Worm (Caenorhabditis elegans) whole organism, young adult: ENCODE measurements around the gene pygl-1.

ENCODE experiments used
- B0019.2 ChIP-seq: fragments of 200-800 bp; sonication (Bioruptor generic); conservative IDR thresholded peaks from 2 replicates; pipeline ENCODE4 v1.3.6; 2022; ENCODE audit warnings: missing genetic modification reagents, missing genetic modification characterization, missing compliant biosample characterization
- B0261.1 ChIP-seq: sonication (generic microtip); optimal IDR thresholded peaks from 2 replicates; lab custom pipeline; 2016; ENCODE audit warnings: mild to moderate bottlenecking, missing genetic modification characterization, moderate library complexity, missing compliant biosample characterization
- B0336.3 ChIP-seq: fragments of 200-800 bp; sonication (Bioruptor generic); IDR thresholded peaks from 2 replicates; pipeline ENCODE4 v1.3.6; 2022; ENCODE audit warnings: missing genetic modification characterization, missing compliant biosample characterization
- C06A6.2 ChIP-seq: fragments of 200-800 bp; sonication (Bioruptor generic); conservative IDR thresholded peaks from 2 replicates; pipeline ENCODE4 v1.3.6; 2022; ENCODE audit warnings: missing genetic modification characterization, missing compliant biosample characterization
- C17E4.6 ChIP-seq: fragments of 200-800 bp; sonication (Bioruptor generic); IDR thresholded peaks from 2 replicates; pipeline ENCODE4 v1.3.6; 2022; ENCODE audit warnings: missing genetic modification reagents, missing genetic modification characterization, missing compliant biosample characterization
- F37B4.10 ChIP-seq: fragments of 200-800 bp; sonication (Bioruptor generic); IDR thresholded peaks from 2 replicates; pipeline ENCODE4 v1.3.6; 2022; ENCODE audit warnings: missing genetic modification characterization, missing compliant biosample characterization
- F49E8.2 ChIP-seq: sonication (generic microtip); optimal IDR thresholded peaks from 3 replicates; lab custom pipeline; 2017; ENCODE audit warnings: missing genetic modification characterization, mild to moderate bottlenecking, missing compliant biosample characterization, antibody characterized with exemption, moderate library complexity; ENCODE audit not compliant: insufficient read depth
- K11D2.4 ChIP-seq: fragments of 200-800 bp; sonication (Bioruptor generic); IDR thresholded peaks from 2 replicates; pipeline ENCODE4 v1.3.6; 2022; ENCODE audit warnings: missing genetic modification reagents, missing genetic modification characterization, missing compliant biosample characterization
- K12H6.12 ChIP-seq: fragments of 200-800 bp; sonication (Bioruptor generic); optimal IDR thresholded peaks from 2 replicates; lab custom pipeline; 2018; ENCODE audit warnings: mild to moderate bottlenecking, missing genetic modification characterization, missing compliant biosample characterization
- T26A5.8 ChIP-seq: sonication (generic microtip); optimal IDR thresholded peaks from 2 replicates; lab custom pipeline; 2016; ENCODE audit warnings: missing genetic modification characterization, missing compliant biosample characterization
- Y95B8A.8 ChIP-seq: fragments of 200-800 bp; sonication (Bioruptor generic); IDR thresholded peaks from 2 replicates; pipeline ENCODE4 v1.3.6; 2022; ENCODE audit warnings: missing genetic modification reagents, missing genetic modification characterization, missing compliant biosample characterization
- attf-3 ChIP-seq: fragments of 200-800 bp; sonication (Bioruptor generic); conservative IDR thresholded peaks from 2 replicates; pipeline ENCODE4 v1.3.6; 2022; ENCODE audit warnings: missing genetic modification reagents, missing genetic modification characterization, missing compliant biosample characterization
- attf-5 ChIP-seq: fragments of 200-800 bp; sonication (Bioruptor generic); optimal IDR thresholded peaks from 2 replicates; lab custom pipeline; 2018; ENCODE audit warnings: mild to moderate bottlenecking, missing genetic modification characterization, missing compliant biosample characterization
- bed-2 ChIP-seq: fragments of 200-800 bp; sonication (Bioruptor generic); IDR thresholded peaks from 2 replicates; pipeline ENCODE4 v1.3.6; 2022; ENCODE audit warnings: missing genetic modification reagents, missing genetic modification characterization, missing compliant biosample characterization
- ccch-3 ChIP-seq: fragments of 200-800 bp; sonication (Bioruptor generic); optimal IDR thresholded peaks from 2 replicates; lab custom pipeline; 2018; ENCODE audit warnings: mild to moderate bottlenecking, missing genetic modification characterization, missing compliant biosample characterization
- ceh-40 ChIP-seq: fragments of 200-800 bp; sonication (Bioruptor generic); IDR thresholded peaks from 2 replicates; pipeline ENCODE4 v1.3.6; 2022; ENCODE audit warnings: missing genetic modification characterization, missing compliant biosample characterization
- ceh-58 ChIP-seq: fragments of 200-800 bp; sonication (Bioruptor generic); IDR thresholded peaks from 2 replicates; pipeline ENCODE4 v1.3.6; 2022; ENCODE audit warnings: missing genetic modification characterization, missing compliant biosample characterization
- ceh-79 ChIP-seq: sonication (generic microtip); optimal IDR thresholded peaks from 2 replicates; lab custom pipeline; 2017; ENCODE audit warnings: mild to moderate bottlenecking, missing genetic modification characterization, missing compliant biosample characterization
- dox-1 ChIP-seq: fragments of 200-800 bp; sonication (Bioruptor generic); IDR thresholded peaks from 2 replicates; pipeline ENCODE4 v1.3.6; 2022; ENCODE audit warnings: missing genetic modification reagents, missing genetic modification characterization, missing compliant biosample characterization
- dpff-1 ChIP-seq: sonication (generic microtip); optimal IDR thresholded peaks from 2 replicates; lab custom pipeline; 2017; ENCODE audit warnings: mild to moderate bottlenecking, missing genetic modification characterization, missing compliant biosample characterization
- dpl-1 ChIP-seq: fragments of 150-350 bp; optimal IDR thresholded peaks from 2 replicates; lab custom pipeline; 2014; ENCODE audit warnings: missing biosample characterization, missing genetic modification reagents, missing genetic modification characterization
- egl-18 ChIP-seq: fragments of 200-800 bp; sonication (Bioruptor generic); IDR thresholded peaks from 2 replicates; pipeline ENCODE4 v1.3.6; 2022; ENCODE audit warnings: missing genetic modification reagents, missing genetic modification characterization, missing compliant biosample characterization
- egl-44 ChIP-seq: fragments of 200-800 bp; sonication (Bioruptor generic); IDR thresholded peaks from 2 replicates; pipeline ENCODE4 v1.3.6; 2022; ENCODE audit warnings: missing genetic modification reagents, missing genetic modification characterization, missing compliant biosample characterization
- egrh-3 ChIP-seq: fragments of 200-800 bp; sonication (Bioruptor generic); IDR thresholded peaks from 2 replicates; pipeline ENCODE4 v1.3.6; 2022; ENCODE audit warnings: missing genetic modification reagents, missing genetic modification characterization, missing compliant biosample characterization
- ekl-4 ChIP-seq: fragments of 200-800 bp; sonication (Bioruptor generic); IDR thresholded peaks from 2 replicates; pipeline ENCODE4 v1.3.6; 2022; ENCODE audit warnings: missing genetic modification reagents, missing genetic modification characterization, missing compliant biosample characterization
- fkh-3 ChIP-seq: sonication (generic microtip); optimal IDR thresholded peaks from 2 replicates; lab custom pipeline; 2016; ENCODE audit warnings: mild to moderate bottlenecking, missing genetic modification characterization, missing compliant biosample characterization
- him-1 ChIP-seq: sonication (generic microtip); optimal IDR thresholded peaks from 2 replicates; lab custom pipeline; 2016; ENCODE audit warnings: missing genotype, missing genetic modification reagents, missing genetic modification characterization, missing compliant biosample characterization
- hlh-12 ChIP-seq: sonication (generic microtip); optimal IDR thresholded peaks from 2 replicates; lab custom pipeline; 2016; ENCODE audit warnings: missing genetic modification characterization, missing compliant biosample characterization
- hrde-1 ChIP-seq: sonication (generic microtip); optimal IDR thresholded peaks from 2 replicates; lab custom pipeline; 2016; ENCODE audit warnings: missing genetic modification characterization, mild to moderate bottlenecking, missing compliant biosample characterization, moderate library complexity, missing genotype, missing genetic modification reagents, borderline replicate concordance
- hsf-1 ChIP-seq: fragments of 200-800 bp; sonication (Bioruptor generic); IDR thresholded peaks from 2 replicates; pipeline ENCODE4 v1.3.6; 2022; ENCODE audit warnings: missing genetic modification reagents, missing genetic modification characterization, missing compliant biosample characterization
- lag-1 ChIP-seq: fragments of 200-800 bp; sonication (Bioruptor generic); IDR thresholded peaks from 2 replicates; pipeline ENCODE4 v1.3.6; 2022; ENCODE audit warnings: missing genetic modification reagents, missing genetic modification characterization, missing compliant biosample characterization
- lin-54 ChIP-seq: fragments of 200-800 bp; sonication (Bioruptor generic); optimal IDR thresholded peaks from 2 replicates; lab custom pipeline; 2018; ENCODE audit warnings: mild to moderate bottlenecking, missing genetic modification characterization, missing compliant biosample characterization
- lir-1 ChIP-seq: fragments of 200-800 bp; sonication (Bioruptor generic); conservative IDR thresholded peaks from 2 replicates; pipeline ENCODE4 v1.3.6; 2022; ENCODE audit warnings: missing genetic modification reagents, missing genetic modification characterization, missing compliant biosample characterization
- lsl-1 ChIP-seq: fragments of 200-800 bp; sonication (Bioruptor generic); optimal IDR thresholded peaks from 2 replicates; lab custom pipeline; 2018; ENCODE audit warnings: mild to moderate bottlenecking, missing genetic modification characterization, moderate library complexity, missing compliant biosample characterization
- madf-10 ChIP-seq: sonication (generic microtip); optimal IDR thresholded peaks from 2 replicates; lab custom pipeline; 2016; ENCODE audit warnings: mild to moderate bottlenecking, missing genetic modification characterization, missing compliant biosample characterization
- mel-28 ChIP-seq: sonication (generic microtip); optimal IDR thresholded peaks from 2 replicates; lab custom pipeline; 2016; ENCODE audit warnings: borderline replicate concordance, mild to moderate bottlenecking, missing genetic modification characterization, missing compliant biosample characterization
- mes-4 ChIP-seq: sonication (generic microtip); optimal IDR thresholded peaks from 2 replicates; lab custom pipeline; 2016; ENCODE audit warnings: missing genotype, missing genetic modification characterization, missing compliant biosample characterization
- nhr-120 ChIP-seq: fragments of 200-800 bp; sonication (Bioruptor generic); IDR thresholded peaks from 2 replicates; pipeline ENCODE4 v1.3.6; 2022; ENCODE audit warnings: missing genetic modification characterization, missing compliant biosample characterization
- pbrm-1 ChIP-seq: fragments of 200-800 bp; sonication (Bioruptor generic); IDR thresholded peaks from 2 replicates; pipeline ENCODE4 v1.3.6; 2022; ENCODE audit warnings: missing genetic modification reagents, missing genetic modification characterization, missing compliant biosample characterization
- rcor-1 ChIP-seq: fragments of 200-800 bp; sonication (Bioruptor generic); IDR thresholded peaks from 2 replicates; pipeline ENCODE4 v1.3.6; 2022; ENCODE audit warnings: missing genetic modification reagents, missing genetic modification characterization, missing compliant biosample characterization
- rpc-1 ChIP-seq, 2 experiments: fragments of 150-350 bp in 1 of 2; sonication (generic microtip) in 1 of 2; optimal IDR thresholded peaks; 2 replicates each; lab custom pipeline; 2014 to 2018; ENCODE audit warnings: missing biosample characterization in 1 of 2, missing genetic modification characterization in 1 of 2, missing genetic modification reagents in 1 of 2, missing genotype in 1 of 2
- snpc-1.1 ChIP-seq: sonication (generic microtip); optimal IDR thresholded peaks from 2 replicates; lab custom pipeline; 2017; ENCODE audit warnings: missing genetic modification characterization, mild to moderate bottlenecking, missing compliant biosample characterization, antibody characterized with exemption, moderate library complexity, missing genotype, missing genetic modification reagents; ENCODE audit not compliant: insufficient read depth
- tbp1 ChIP-seq: fragments of 200-800 bp; sonication (Bioruptor generic); optimal IDR thresholded peaks from 2 replicates; lab custom pipeline; 2018; ENCODE audit warnings: mild to moderate bottlenecking, missing genetic modification characterization, missing compliant biosample characterization
- tlf-1 ChIP-seq: fragments of 200-800 bp; sonication (Bioruptor generic); optimal IDR thresholded peaks from 2 replicates; lab custom pipeline; 2018; ENCODE audit warnings: mild to moderate bottlenecking, missing genetic modification characterization, missing compliant biosample characterization
- unc-62 ChIP-seq: fragments of 150-350 bp; optimal IDR thresholded peaks from 2 replicates; lab custom pipeline; 2014; ENCODE audit warnings: missing biosample characterization, missing genetic modification reagents, missing genetic modification characterization
- zim-3 ChIP-seq: sonication (generic microtip); optimal IDR thresholded peaks from 2 replicates; lab custom pipeline; 2017; ENCODE audit warnings: mild to moderate bottlenecking, missing genetic modification characterization, moderate library complexity, missing compliant biosample characterization
- ztf-28 ChIP-seq: fragments of 200-800 bp; sonication (Bioruptor generic); IDR thresholded peaks from 2 replicates; pipeline ENCODE4 v1.3.6; 2022; ENCODE audit warnings: missing genetic modification reagents, missing genetic modification characterization, missing compliant biosample characterization
- ztf-3 ChIP-seq: fragments of 200-800 bp; sonication (Bioruptor generic); optimal IDR thresholded peaks from 2 replicates; lab custom pipeline; 2018; ENCODE audit warnings: mild to moderate bottlenecking, missing genetic modification characterization, missing compliant biosample characterization
- ztf-6 ChIP-seq: fragments of 200-800 bp; sonication (Bioruptor generic); IDR thresholded peaks from 2 replicates; pipeline ENCODE4 v1.3.6; 2022; ENCODE audit warnings: missing genetic modification reagents, missing genetic modification characterization, missing compliant biosample characterization

The pygl-1 gene

ce11 chrV:3578813-3579212 is at the start of gene pygl-1:
pygl-1 (plus strand) TSS chrV:3579023.
- no peak for TF ChIP-seq ceh-40
- peak; percentile 83 for TF ChIP-seq hsf-1
- TF ChIP-seq T26A5.8 (tag; lab: Kevin White, UChicago), result no peak
- no peak for TF ChIP-seq ccch-3
- TF ChIP-seq ztf-28 (GFP tag; lab: Robert Waterston, UW), result peak; percentile 69; the same call in 1 of the 2 replicates
- TF ChIP-seq B0019.2 (GFP tag; lab: Robert Waterston, UW), result peak; percentile 96
- no peak for TF ChIP-seq lag-1
- peak; percentile 99 for TF ChIP-seq lsl-1 (GFP tag; lab: Kevin White, UChicago)
- TF ChIP-seq mel-28 (tag; lab: Kevin White, UChicago), result no peak
- no peak for TF ChIP-seq madf-10 (tag; lab: Kevin White, UChicago)
- TF ChIP-seq hlh-12 (tag; lab: Kevin White, UChicago), result no peak
- peak; percentile 87 for TF ChIP-seq dox-1 (GFP tag; lab: Robert Waterston, UW)
- TF ChIP-seq egrh-3 (GFP tag; lab: Robert Waterston, UW), result peak; percentile 12; the same call in 1 of the 2 replicates
- TF ChIP-seq C06A6.2 (GFP tag; lab: Robert Waterston, UW), result no peak
- no peak for TF ChIP-seq K12H6.12 (tag; lab: Kevin White, UChicago)
- TF ChIP-seq C17E4.6 (GFP tag; lab: Robert Waterston, UW), result peak; percentile 85
- TF ChIP-seq fkh-3 (tag; lab: Kevin White, UChicago), result no peak
- TF ChIP-seq ztf-3 (GFP tag; lab: Kevin White, UChicago), result no peak
- TF ChIP-seq Y95B8A.8 (GFP tag; lab: Robert Waterston, UW), result peak; percentile 95
- TF ChIP-seq tbp1 (GFP tag; lab: Kevin White, UChicago), result peak; percentile 59
- peak; percentile 94 for TF ChIP-seq lin-54 (GFP tag; lab: Kevin White, UChicago)
- TF ChIP-seq zim-3 (tag; lab: Kevin White, UChicago), result no peak
- TF ChIP-seq pbrm-1, result peak; percentile 74; the same call in 1 of the 2 replicates
- no peak for TF ChIP-seq mes-4 (tag; lab: Kevin White, UChicago)
- no peak for TF ChIP-seq K11D2.4 (GFP tag; lab: Robert Waterston, UW)
- TF ChIP-seq bed-2 (GFP tag; lab: Robert Waterston, UW), result 0 out of 2 replicates have a peak, but pooled peaks have one; percentile 33
- peak; percentile 57 for TF ChIP-seq him-1 (tag; lab: Kevin White, UChicago)
- no peak for TF ChIP-seq ceh-79 (tag; lab: Kevin White, UChicago)
- TF ChIP-seq F37B4.10 (GFP tag; lab: Robert Waterston, UW), result no peak
- peak; percentile 90 for TF ChIP-seq rcor-1 (GFP tag; lab: Robert Waterston, UW)
- TF ChIP-seq nhr-120, result no peak
- no peak for TF ChIP-seq attf-5 (GFP tag; lab: Kevin White, UChicago)
- no peak for TF ChIP-seq dpff-1
- TF ChIP-seq egl-18 (GFP tag; lab: Robert Waterston, UW), result no peak
- TF ChIP-seq attf-3, result peak; percentile 84
- peak; percentile 94 for TF ChIP-seq tlf-1 (GFP tag; lab: Kevin White, UChicago)
- TF ChIP-seq ekl-4 (GFP tag; lab: Robert Waterston, UW), result peak; percentile 62; the same call in 1 of the 2 replicates
- TF ChIP-seq hrde-1 (tag; lab: Kevin White, UChicago), result peak; percentile 71
- no peak for TF ChIP-seq ztf-6 (GFP tag; lab: Robert Waterston, UW)
- TF ChIP-seq snpc-1.1, result peak; percentile 63
- TF ChIP-seq egl-44 (GFP tag; lab: Robert Waterston, UW), result no peak
- TF ChIP-seq B0261.1 (tag; lab: Kevin White, UChicago), result no peak
- no peak for TF ChIP-seq ceh-58 (GFP tag; lab: Robert Waterston, UW)
- peak; percentile 61 for TF ChIP-seq F49E8.2 (tag; lab: Kevin White, UChicago)
- TF ChIP-seq dpl-1 (GFP tag; lab: Kevin White, UChicago), result peak; percentile 94
- no peak for TF ChIP-seq rpc-1 (optimal IDR thresholded peaks at IDR 0.05; lab: Kevin White, UChicago)
- TF ChIP-seq rpc-1 (tag; optimal IDR thresholded peaks at IDR 0.05; lab: Kevin White, UChicago), result no peak
- no peak for TF ChIP-seq unc-62
- peak; percentile 84 for TF ChIP-seq B0336.3
- peak; percentile 71 for TF ChIP-seq lir-1 (GFP tag; lab: Robert Waterston, UW)
